Worm (Caenorhabditis elegans): ENCODE data around the gene F01F1.11.

ce11 chrIII:5832442-5832841 lies 39.2 kb downstream of the F01F1.11 start:
- no peak for TF ChIP-seq pha-4 (tag; optimal IDR thresholded peaks at IDR 0.05)
- no peak for TF ChIP-seq ama-1 (optimal IDR thresholded peaks at IDR 0.05)
- no peak for TF ChIP-seq mml-1 (tag; optimal IDR thresholded peaks at IDR 0.05)
- TF ChIP-seq nfya-1 (tag; optimal IDR thresholded peaks at IDR 0.05; ENCODE audit: insufficient read depth) = no peak
- TF ChIP-seq egl-5 (tag; optimal IDR thresholded peaks at IDR 0.05) = no peak
- no peak for TF ChIP-seq ztf-11 (tag; optimal IDR thresholded peaks at IDR 0.05)
- no peak for TF ChIP-seq elt-1 (tag; optimal IDR thresholded peaks at IDR 0.05)
